Fruit fly (Drosophila melanogaster) whole organism: ENCODE measurements around the gene 825-Oak.

Experiments used
- CG8478 ChIP-seq: fragments of >200 bp; optimal IDR thresholded peaks from 2 replicates; lab custom pipeline; 2018; ENCODE audit warnings: inconsistent platforms
- Dll ChIP-seq: fragments of >200 bp; optimal IDR thresholded peaks from 2 replicates; lab custom pipeline; 2017
- EcR ChIP-seq, 2 experiments: fragments of >200 bp; optimal IDR thresholded peaks; 2 replicates each; lab custom pipeline; 2017; ENCODE audit warnings: missing biosample characterization in 2 of 2, missing genetic modification characterization in 2 of 2, missing genetic modification reagents in 2 of 2
- pan ChIP-seq: fragments of >200 bp; optimal IDR thresholded peaks from 2 replicates; lab custom pipeline; 2017
- psq ChIP-seq: fragments of >200 bp; optimal IDR thresholded peaks from 2 replicates; lab custom pipeline; 2017
- usp ChIP-seq: fragments of >200 bp; optimal IDR thresholded peaks from 2 replicates; lab custom pipeline; 2017; ENCODE audit warnings: missing biosample characterization, missing genetic modification characterization, mixed read lengths

dm6 chr3L:19444092-19444491, 27.9 kb downstream of the 825-Oak start:
- TF ChIP-seq usp (no peak), Dll (lab: Kevin White, UChicago) (no peak), psq (no peak), CG8478 (lab: Kevin White, UChicago) (no peak), pan (lab: Kevin White, UChicago) (no peak), EcR (GFP tag; optimal IDR thresholded peaks at IDR 0.05; lab: Kevin White, UChicago) (no peak)
